Worm (Caenorhabditis elegans) whole organism, young adult: Measurements from ENCODE around the gene M01B2.12.
"Not testable (repeated sequence)": the region's sequence is repeated elsewhere in the genome, so short reads cannot be mapped to it uniquely, and the experiment has no call there.

Source experiments
- B0336.3 ChIP-seq: fragments of 200-800 bp; sonication (Bioruptor generic); IDR thresholded peaks from 2 replicates; pipeline ENCODE4 v1.3.6; 2022; ENCODE audit warnings: missing genetic modification characterization, missing compliant biosample characterization
- D2030.7 ChIP-seq: fragments of 200-800 bp; sonication (Bioruptor generic); IDR thresholded peaks from 2 replicates; pipeline ENCODE4 v1.3.6; 2022; ENCODE audit warnings: missing genetic modification reagents, missing genetic modification characterization, missing compliant biosample characterization
- F10E7.11 ChIP-seq: sonication (generic microtip); optimal IDR thresholded peaks from 2 replicates; lab custom pipeline; 2017; ENCODE audit warnings: mild to moderate bottlenecking, missing genetic modification characterization, moderate library complexity, missing compliant biosample characterization
- K12H6.12 ChIP-seq: fragments of 200-800 bp; sonication (Bioruptor generic); optimal IDR thresholded peaks from 2 replicates; lab custom pipeline; 2018; ENCODE audit warnings: mild to moderate bottlenecking, missing genetic modification characterization, missing compliant biosample characterization
- T26A5.8 ChIP-seq: sonication (generic microtip); optimal IDR thresholded peaks from 2 replicates; lab custom pipeline; 2016; ENCODE audit warnings: missing genetic modification characterization, missing compliant biosample characterization
- Y79H2A.3 ChIP-seq: fragments of 200-800 bp; sonication (Bioruptor generic); conservative IDR thresholded peaks from 2 replicates; pipeline ENCODE4 v1.3.6; 2022; ENCODE audit warnings: missing genetic modification reagents, missing genetic modification characterization, missing compliant biosample characterization
- akir-1 ChIP-seq: fragments of 200-800 bp; sonication (Bioruptor generic); optimal IDR thresholded peaks from 2 replicates; lab custom pipeline; 2018; ENCODE audit warnings: mild to moderate bottlenecking, missing genetic modification characterization, moderate library complexity, missing compliant biosample characterization
- attf-3 ChIP-seq: fragments of 200-800 bp; sonication (Bioruptor generic); conservative IDR thresholded peaks from 2 replicates; pipeline ENCODE4 v1.3.6; 2022; ENCODE audit warnings: missing genetic modification reagents, missing genetic modification characterization, missing compliant biosample characterization
- attf-5 ChIP-seq: fragments of 200-800 bp; sonication (Bioruptor generic); optimal IDR thresholded peaks from 2 replicates; lab custom pipeline; 2018; ENCODE audit warnings: mild to moderate bottlenecking, missing genetic modification characterization, missing compliant biosample characterization
- bed-1 ChIP-seq: fragments of 200-800 bp; sonication (Bioruptor generic); IDR thresholded peaks from 2 replicates; pipeline ENCODE4 v1.3.6; 2022; ENCODE audit warnings: missing genetic modification reagents, missing genetic modification characterization, missing compliant biosample characterization
- bed-2 ChIP-seq: fragments of 200-800 bp; sonication (Bioruptor generic); IDR thresholded peaks from 2 replicates; pipeline ENCODE4 v1.3.6; 2022; ENCODE audit warnings: missing genetic modification reagents, missing genetic modification characterization, missing compliant biosample characterization
- cebp-1 ChIP-seq, 2 experiments: fragments of 200-800 bp in 1 of 2; sonication (Bioruptor generic) in 1 of 2; sonication (generic microtip) in 1 of 2; IDR thresholded peaks in 1 of 2; optimal IDR thresholded peaks in 1 of 2; 2 replicates each; pipeline versions ENCODE4 v1.3.6 to Lab custom; 2017 to 2022; ENCODE audit warnings: missing compliant biosample characterization in 2 of 2, missing genetic modification characterization in 2 of 2, mild to moderate bottlenecking in 1 of 2, missing genetic modification reagents in 1 of 2, moderate library complexity in 1 of 2
- ceh-100 ChIP-seq: fragments of 200-800 bp; sonication (Bioruptor generic); IDR thresholded peaks from 2 replicates; pipeline ENCODE4 v1.3.6; 2022; ENCODE audit warnings: missing genetic modification reagents, missing genetic modification characterization, missing compliant biosample characterization
- ceh-40 ChIP-seq: fragments of 200-800 bp; sonication (Bioruptor generic); IDR thresholded peaks from 2 replicates; pipeline ENCODE4 v1.3.6; 2022; ENCODE audit warnings: missing genetic modification characterization, missing compliant biosample characterization
- ceh-79 ChIP-seq: sonication (generic microtip); optimal IDR thresholded peaks from 2 replicates; lab custom pipeline; 2017; ENCODE audit warnings: mild to moderate bottlenecking, missing genetic modification characterization, missing compliant biosample characterization
- egl-18 ChIP-seq: fragments of 200-800 bp; sonication (Bioruptor generic); IDR thresholded peaks from 2 replicates; pipeline ENCODE4 v1.3.6; 2022; ENCODE audit warnings: missing genetic modification reagents, missing genetic modification characterization, missing compliant biosample characterization
- let-607 ChIP-seq, 2 experiments: fragments of 200-800 bp in 1 of 2; sonication (Bioruptor generic) in 1 of 2; sonication (generic microtip) in 1 of 2; optimal IDR thresholded peaks; 2 replicates each; lab custom pipeline; 2016 to 2018; ENCODE audit warnings: mild to moderate bottlenecking in 2 of 2, missing compliant biosample characterization in 2 of 2, missing genetic modification characterization in 2 of 2, moderate library complexity in 2 of 2, missing genotype in 1 of 2
- lin-26 ChIP-seq: fragments of 200-800 bp; sonication (Bioruptor generic); IDR thresholded peaks from 2 replicates; pipeline ENCODE4 v1.3.6; 2022; ENCODE audit warnings: missing genetic modification reagents, missing genetic modification characterization, missing compliant biosample characterization
- lin-35 ChIP-seq, 3 experiments: fragments of 150-350 bp in 2 of 3; sonication (generic microtip) in 1 of 3; optimal IDR thresholded peaks; 2 replicates each; lab custom pipeline; 2014 to 2018; ENCODE audit warnings: missing biosample characterization in 3 of 3, missing genetic modification characterization in 3 of 3, missing genetic modification reagents in 3 of 3
- lin-40 ChIP-seq: sonication (generic microtip); optimal IDR thresholded peaks from 2 replicates; lab custom pipeline; 2016; ENCODE audit warnings: missing genetic modification characterization, mild to moderate bottlenecking, missing compliant biosample characterization, missing genotype, missing genetic modification reagents
- lin-54 ChIP-seq: fragments of 200-800 bp; sonication (Bioruptor generic); optimal IDR thresholded peaks from 2 replicates; lab custom pipeline; 2018; ENCODE audit warnings: mild to moderate bottlenecking, missing genetic modification characterization, missing compliant biosample characterization
- lsy-27 ChIP-seq: sonication (generic microtip); optimal IDR thresholded peaks from 2 replicates; lab custom pipeline; 2017; ENCODE audit warnings: missing genetic modification characterization, mild to moderate bottlenecking, missing compliant biosample characterization, antibody characterized with exemption, missing genotype, borderline replicate concordance; ENCODE audit not compliant: insufficient read depth
- nfyb-1 ChIP-seq: fragments of 200-800 bp; sonication (Bioruptor generic); IDR thresholded peaks from 2 replicates; pipeline ENCODE4 v1.3.6; 2022; ENCODE audit warnings: missing genetic modification reagents, missing genetic modification characterization, missing compliant biosample characterization
- rec-8 ChIP-seq, 2 experiments: sonication (generic microtip); optimal IDR thresholded peaks; 2 replicates each; lab custom pipeline; 2016; ENCODE audit warnings: mild to moderate bottlenecking in 2 of 2, missing genetic modification characterization in 2 of 2, missing genetic modification reagents in 2 of 2, missing genotype in 2 of 2, missing biosample characterization in 1 of 2, missing compliant biosample characterization in 1 of 2, moderate library complexity in 1 of 2
- rpc-1 ChIP-seq, 2 experiments: fragments of 150-350 bp in 1 of 2; sonication (generic microtip) in 1 of 2; optimal IDR thresholded peaks; 2 replicates each; lab custom pipeline; 2014 to 2018; ENCODE audit warnings: missing biosample characterization in 1 of 2, missing genetic modification characterization in 1 of 2, missing genetic modification reagents in 1 of 2, missing genotype in 1 of 2
- sea-2 ChIP-seq: fragments of 200-800 bp; sonication (Bioruptor generic); IDR thresholded peaks from 2 replicates; pipeline ENCODE4 v1.3.6; 2022; ENCODE audit warnings: missing genetic modification characterization, missing compliant biosample characterization
- snpc-1.3 ChIP-seq: sonication (generic microtip); optimal IDR thresholded peaks from 2 replicates; lab custom pipeline; 2017; ENCODE audit warnings: missing genetic modification characterization, mild to moderate bottlenecking, missing compliant biosample characterization, antibody characterized with exemption, moderate library complexity, missing genotype, missing genetic modification reagents; ENCODE audit not compliant: insufficient read depth
- zfh-2 ChIP-seq: fragments of 200-800 bp; sonication (Bioruptor generic); conservative IDR thresholded peaks from 2 replicates; pipeline ENCODE4 v1.3.6; 2022; ENCODE audit warnings: missing genetic modification reagents, missing genetic modification characterization, missing compliant biosample characterization
- ztf-25 ChIP-seq: fragments of 200-800 bp; sonication (Bioruptor generic); IDR thresholded peaks from 2 replicates; pipeline ENCODE4 v1.3.6; 2022; ENCODE audit warnings: missing genetic modification reagents, missing genetic modification characterization, missing compliant biosample characterization

Gene M01B2.12

ce11 chrV:15223668-15224067 lies 40.4 kb downstream of the M01B2.12 start, which contains the start of gene srw-24:
TSS of gene srw-24 (plus strand) at chrV:15223968.
- TF ChIP-seq attf-5 (GFP tag; lab: Kevin White, UChicago) (no peak), F10E7.11 (tag; lab: Kevin White, UChicago) (no peak), Y79H2A.3 (GFP tag; lab: Robert Waterston, UW) (no peak), ceh-100 (GFP tag; lab: Robert Waterston, UW) (no peak)
- TF ChIP-seq, all 124 proteins: peak for 0

ce11 chrV:15221330-15221729 lies 42.7 kb downstream of the M01B2.12 start, which contains the start of gene irld-25:
TSS of gene irld-25 (plus strand) at chrV:15221630.
- no peak for TF ChIP-seq nfyb-1 (GFP tag; lab: Robert Waterston, UW)
- TF ChIP-seq rec-8 (tag; optimal IDR thresholded peaks at IDR 0.05; lab: Kevin White, UChicago), result no peak
- no peak for TF ChIP-seq lsy-27 (tag; lab: Kevin White, UChicago)
- no peak for TF ChIP-seq lin-40 (tag; lab: Kevin White, UChicago)
- TF ChIP-seq ceh-79 (tag; lab: Kevin White, UChicago), result no peak
- no peak for TF ChIP-seq bed-2 (GFP tag; lab: Robert Waterston, UW)
- TF ChIP-seq sea-2, result no peak
- TF ChIP-seq ceh-100 (GFP tag; lab: Robert Waterston, UW), result no peak
- no peak for TF ChIP-seq cebp-1 (GFP tag; IDR thresholded peaks at IDR 0.05; lab: Robert Waterston, UW)
- no peak for TF ChIP-seq cebp-1 (tag; optimal IDR thresholded peaks at IDR 0.05; lab: Kevin White, UChicago)
- TF ChIP-seq bed-1, result no peak
- TF ChIP-seq let-607 (tag; optimal IDR thresholded peaks at IDR 0.05; lab: Kevin White, UChicago), result no peak
- no peak for TF ChIP-seq snpc-1.3 (tag; lab: Kevin White, UChicago)
- no peak for TF ChIP-seq zfh-2 (GFP tag; lab: Robert Waterston, UW)

DNA sequence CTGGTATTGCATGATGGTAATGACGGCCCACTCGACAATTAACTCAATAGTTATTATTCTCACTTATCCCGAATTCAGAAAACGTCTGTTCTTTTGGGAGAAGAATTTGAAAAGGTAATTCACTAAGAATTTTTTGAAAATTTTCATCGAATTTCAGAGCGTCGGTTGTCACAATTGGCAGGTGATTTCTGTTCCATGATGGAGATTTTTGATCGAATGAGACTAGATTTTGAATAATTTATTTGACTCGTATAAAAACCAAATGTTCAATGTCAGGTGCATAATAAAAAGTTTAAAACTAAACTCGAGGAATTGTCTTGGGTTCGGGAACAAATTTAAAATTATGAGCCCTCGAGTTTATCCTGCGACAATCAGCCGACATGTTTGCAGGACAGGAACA lies 47.3 kb downstream of the M01B2.12 start, which contains the start of gene sri-25:
TSS of gene sri-25 (plus strand) at position 301 of the 400 bp plus-strand sequence.
- TF ChIP-seq B0336.3 (GFP tag; lab: Robert Waterston, UW) (no peak), ceh-40 (GFP tag; lab: Robert Waterston, UW) (no peak), attf-3 (GFP tag; lab: Robert Waterston, UW) (no peak), lin-35 (GFP tag; optimal IDR thresholded peaks at IDR 0.05; lab: Kevin White, UChicago) (no peak), D2030.7 (GFP tag; lab: Robert Waterston, UW) (no peak), akir-1 (no peak), let-607 (tag; optimal IDR thresholded peaks at IDR 0.05; lab: Kevin White, UChicago) (no peak), ztf-25 (no peak), bed-1 (no peak), T26A5.8 (no peak), lin-54 (GFP tag; lab: Kevin White, UChicago) (no peak), K12H6.12 (tag; lab: Kevin White, UChicago) (no peak)

- TF ChIP-seq lin-26; egl-18 (GFP tag; lab: Robert Waterston, UW); rpc-1 (optimal IDR thresholded peaks at IDR 0.05; lab: Kevin White, UChicago); rpc-1 (tag; optimal IDR thresholded peaks at IDR 0.05; lab: Kevin White, UChicago): not testable (repeated sequence)
Observed at ce11 chrV:15215175-15215574, 48.9 kb downstream of the M01B2.12 start, which contains the start of gene sri-26. TSS of gene sri-26 (plus strand) at chrV:15215475.
